Worm (Caenorhabditis elegans) whole organism, L4/young adult: ENCODE data around the gene C33F10.12.

Experiments
- W03F9.2 ChIP-seq: fragments of 150-350 bp; optimal IDR thresholded peaks from 2 replicates; lab custom pipeline; 2014; ENCODE audit warnings: missing biosample characterization, missing genetic modification characterization
- him-1 ChIP-seq: sonication (generic microtip); optimal IDR thresholded peaks from 2 replicates; lab custom pipeline; 2016; ENCODE audit warnings: missing genotype, missing genetic modification reagents, missing genetic modification characterization, missing compliant biosample characterization

DNA sequence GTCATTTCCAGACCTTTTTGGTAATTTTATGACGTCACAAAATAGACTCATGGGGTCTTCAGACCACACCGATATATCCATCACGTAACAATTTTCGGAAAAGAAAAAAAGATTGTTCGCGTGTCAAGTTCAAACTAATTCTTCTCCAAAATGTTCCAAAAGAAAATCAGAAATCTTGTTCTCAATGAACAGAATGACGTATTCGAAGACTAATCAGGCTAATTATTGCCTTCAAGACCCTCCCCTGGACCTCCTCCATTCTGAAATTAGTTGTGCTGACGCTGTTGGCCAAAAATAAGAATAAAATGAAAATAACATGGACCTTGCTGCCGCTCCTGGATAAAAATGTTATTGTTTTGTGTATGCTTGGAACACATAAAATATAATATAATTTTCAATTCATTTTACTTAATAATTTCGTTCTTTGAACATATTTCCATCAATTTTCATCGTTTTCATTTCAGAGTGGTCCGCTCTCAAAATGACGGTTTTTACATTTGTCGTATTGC, 47.7 kb downstream of the C33F10.12 start, which contains the start of gene F26G1.15:
- TF ChIP-seq W03F9.2 (tag; lab: Kevin White, UChicago) (no peak), him-1 (tag; lab: Kevin White, UChicago) (no peak)
